Fruit fly (Drosophila melanogaster) whole organism, embryonic: ENCODE data around the gene CG4291.

Source experiments
- Abd-B ChIP-seq: fragments of 200-800 bp; sonication (Bioruptor generic); optimal IDR thresholded peaks from 2 replicates; lab custom pipeline; 2018; ENCODE audit warnings: missing biosample characterization, mild to moderate bottlenecking, missing genetic modification characterization, moderate library complexity
- Bgb ChIP-seq: fragments of 200-800 bp; sonication (Bioruptor generic); IDR thresholded peaks from 2 replicates; pipeline ENCODE4 v1.3.6; 2022; ENCODE audit warnings: missing biosample characterization, missing genetic modification characterization; ENCODE audit not compliant: partially characterized antibody
- CG1024 ChIP-seq: fragments of 200-800 bp; sonication (Bioruptor generic); IDR thresholded peaks from 2 replicates; pipeline ENCODE4 v1.3.6; 2022; ENCODE audit warnings: missing biosample characterization, missing genetic modification characterization
- CG10431 ChIP-seq: fragments of 200-800 bp; sonication (Bioruptor generic); optimal IDR thresholded peaks from 3 replicates; lab custom pipeline; 2018; ENCODE audit warnings: missing biosample characterization, mild to moderate bottlenecking, missing genetic modification characterization
- CG10543 ChIP-seq: fragments of 200-800 bp; sonication (Bioruptor generic); optimal IDR thresholded peaks from 3 replicates; lab custom pipeline; 2017; ENCODE audit warnings: missing biosample characterization, mild to moderate bottlenecking, missing genetic modification characterization, moderate library complexity
- CG11456 ChIP-seq: fragments of 200-800 bp; sonication (Bioruptor generic); IDR thresholded peaks from 3 replicates; pipeline ENCODE4 v1.3.6; 2022; ENCODE audit warnings: missing biosample characterization, missing genetic modification characterization
- CG12219 ChIP-seq: fragments of 200-800 bp; sonication (Bioruptor generic); optimal IDR thresholded peaks from 3 replicates; lab custom pipeline; 2018; ENCODE audit warnings: missing biosample characterization, mild to moderate bottlenecking, missing genetic modification characterization
- CG12659 ChIP-seq: fragments of 200-800 bp; sonication (Bioruptor generic); optimal IDR thresholded peaks from 3 replicates; lab custom pipeline; 2017; ENCODE audit warnings: mild to moderate bottlenecking, missing biosample characterization, missing genetic modification reagents, missing genetic modification characterization
- CG17186 ChIP-seq: fragments of 200-800 bp; sonication (Bioruptor generic); optimal IDR thresholded peaks from 3 replicates; lab custom pipeline; 2017; ENCODE audit warnings: missing biosample characterization, missing genetic modification reagents, missing genetic modification characterization
- CG1832 ChIP-seq: fragments of 200-800 bp; sonication (Bioruptor generic); optimal IDR thresholded peaks from 2 replicates; lab custom pipeline; 2017; ENCODE audit warnings: missing biosample characterization, mild to moderate bottlenecking, missing genetic modification characterization, inconsistent platforms
- CG30020 ChIP-seq: fragments of 200-800 bp; optimal IDR thresholded peaks from 2 replicates; lab custom pipeline; 2019; ENCODE audit warnings: missing biosample characterization, mild to moderate bottlenecking, missing genetic modification characterization, moderate library complexity
- CG3163 ChIP-seq: fragments of 200-800 bp; sonication (Bioruptor generic); optimal IDR thresholded peaks from 3 replicates; lab custom pipeline; 2016; ENCODE audit warnings: missing biosample characterization, missing genetic modification characterization
- CG32767 ChIP-seq: fragments of 200-800 bp; sonication (Bioruptor generic); IDR thresholded peaks from 2 replicates; pipeline ENCODE4 v1.3.6; 2022; ENCODE audit warnings: missing biosample characterization, missing genetic modification characterization
- CG34224 ChIP-seq: fragments of 200-800 bp; sonication (Bioruptor generic); IDR thresholded peaks from 3 replicates; pipeline ENCODE4 v1.3.6; 2022; ENCODE audit warnings: missing biosample characterization, missing genetic modification characterization; ENCODE audit not compliant: partially characterized antibody
- CG3995 ChIP-seq: fragments of 200-800 bp; sonication (Bioruptor generic); optimal IDR thresholded peaks from 3 replicates; lab custom pipeline; 2016; ENCODE audit warnings: missing biosample characterization, missing genetic modification characterization
- CG6813 ChIP-seq: fragments of 200-800 bp; sonication (Bioruptor generic); optimal IDR thresholded peaks from 2 replicates; lab custom pipeline; 2017; ENCODE audit warnings: missing biosample characterization, missing genetic modification characterization, mild to moderate bottlenecking, moderate library complexity, missing genetic modification reagents
- CG7357 ChIP-seq: fragments of 200-800 bp; sonication (Bioruptor generic); IDR thresholded peaks from 3 replicates; pipeline ENCODE4 v1.3.6; 2022; ENCODE audit warnings: missing biosample characterization, missing genetic modification characterization
- CG7987 ChIP-seq: fragments of 200-800 bp; sonication (Bioruptor generic); optimal IDR thresholded peaks from 2 replicates; lab custom pipeline; 2018; ENCODE audit warnings: missing biosample characterization, mild to moderate bottlenecking, missing genetic modification characterization, moderate library complexity
- CG8388 ChIP-seq: fragments of 200-800 bp; sonication (Bioruptor generic); optimal IDR thresholded peaks from 2 replicates; lab custom pipeline; 2019; ENCODE audit warnings: missing biosample characterization, mild to moderate bottlenecking, missing genetic modification characterization, moderate library complexity
- CG8478 ChIP-seq: fragments of >200 bp; optimal IDR thresholded peaks from 2 replicates; lab custom pipeline; 2018
- CG9876 ChIP-seq: fragments of 200-800 bp; sonication (Bioruptor generic); optimal IDR thresholded peaks from 2 replicates; lab custom pipeline; 2016; ENCODE audit warnings: missing biosample characterization, missing genetic modification characterization
- Dbx ChIP-seq: fragments of 200-800 bp; sonication (Bioruptor generic); IDR thresholded peaks from 3 replicates; pipeline ENCODE4 v1.3.6; 2022; ENCODE audit warnings: missing biosample characterization, missing genetic modification characterization
- Dll ChIP-seq: fragments of 200-800 bp; sonication (Bioruptor generic); IDR thresholded peaks from 4 replicates; pipeline ENCODE4 v1.3.6; 2022; ENCODE audit warnings: missing biosample characterization, missing genetic modification characterization; ENCODE audit not compliant: partially characterized antibody
- E2f2 ChIP-seq: fragments of 200-800 bp; sonication (Bioruptor generic); IDR thresholded peaks from 2 replicates; pipeline ENCODE4 v1.3.6; 2022; ENCODE audit warnings: missing biosample characterization, missing genetic modification characterization
- Elba2 ChIP-seq: fragments of 200-800 bp; sonication (Bioruptor generic); optimal IDR thresholded peaks from 3 replicates; lab custom pipeline; 2016; ENCODE audit warnings: missing biosample characterization, missing genetic modification characterization
- Hand ChIP-seq: fragments of 200-800 bp; sonication (Bioruptor generic); optimal IDR thresholded peaks from 2 replicates; lab custom pipeline; 2017; ENCODE audit warnings: mild to moderate bottlenecking, missing biosample characterization, missing genetic modification reagents, missing genetic modification characterization
- MBD-R2 ChIP-seq: fragments of 200-800 bp; sonication (Bioruptor generic); IDR thresholded peaks from 2 replicates; pipeline ENCODE4 v1.3.6; 2022; ENCODE audit warnings: missing biosample characterization, missing genetic modification characterization
- Mrtf ChIP-seq: fragments of 200-800 bp; sonication (Bioruptor generic); IDR thresholded peaks from 3 replicates; pipeline ENCODE4 v1.3.6; 2022; ENCODE audit warnings: missing biosample characterization, missing genetic modification characterization
- Optix ChIP-seq: fragments of 200-800 bp; sonication (Bioruptor generic); IDR thresholded peaks from 3 replicates; pipeline ENCODE4 v1.3.6; 2022; ENCODE audit warnings: missing biosample characterization, missing genetic modification characterization
- Rx ChIP-seq: fragments of 200-800 bp; sonication (Bioruptor generic); IDR thresholded peaks from 2 replicates; pipeline ENCODE4 v1.3.6; 2022; ENCODE audit warnings: missing biosample characterization, missing genetic modification characterization
- ac ChIP-seq: fragments of 200-800 bp; sonication (Bioruptor generic); optimal IDR thresholded peaks from 3 replicates; lab custom pipeline; 2017; ENCODE audit warnings: missing biosample characterization, mild to moderate bottlenecking, missing genetic modification characterization
- aop ChIP-seq: fragments of 200-800 bp; sonication (Bioruptor generic); IDR thresholded peaks from 2 replicates; pipeline ENCODE4 v1.3.6; 2022; ENCODE audit warnings: missing biosample characterization, missing genetic modification characterization
- ara ChIP-seq: fragments of 200-800 bp; sonication (Bioruptor generic); IDR thresholded peaks from 2 replicates; pipeline ENCODE4 v1.3.6; 2022; ENCODE audit warnings: missing biosample characterization, missing genetic modification characterization
- cg ChIP-seq: fragments of 200-800 bp; sonication (Bioruptor generic); optimal IDR thresholded peaks from 3 replicates; lab custom pipeline; 2019; ENCODE audit warnings: missing biosample characterization, mild to moderate bottlenecking, missing genetic modification characterization, moderate library complexity
- dimm ChIP-seq: fragments of 200-800 bp; sonication (Bioruptor generic); IDR thresholded peaks from 2 replicates; pipeline ENCODE4 v1.3.6; 2022; ENCODE audit warnings: missing biosample characterization, missing genetic modification characterization
- disco-r ChIP-seq: fragments of 200-800 bp; sonication (Bioruptor generic); optimal IDR thresholded peaks from 2 replicates; lab custom pipeline; 2016; ENCODE audit warnings: missing biosample characterization, missing genetic modification characterization
- exex ChIP-seq: fragments of 200-800 bp; sonication (Bioruptor generic); optimal IDR thresholded peaks from 4 replicates; lab custom pipeline; 2018; ENCODE audit warnings: missing biosample characterization, mild to moderate bottlenecking, missing genetic modification characterization, moderate library complexity
- gfzf ChIP-seq: fragments of 200-800 bp; sonication (Bioruptor generic); optimal IDR thresholded peaks from 2 replicates; lab custom pipeline; 2016; ENCODE audit warnings: missing biosample characterization, mild to moderate bottlenecking, missing genetic modification characterization, moderate library complexity
- jigr1 ChIP-seq: fragments of 200-800 bp; sonication (Bioruptor generic); IDR thresholded peaks from 3 replicates; pipeline ENCODE4 v1.3.6; 2022; ENCODE audit warnings: missing biosample characterization, missing genetic modification characterization
- kay ChIP-seq: fragments of 200-800 bp; sonication (Bioruptor generic); optimal IDR thresholded peaks from 2 replicates; lab custom pipeline; 2016; ENCODE audit warnings: missing biosample characterization, missing genetic modification characterization
- mld ChIP-seq: fragments of 200-800 bp; sonication (Bioruptor generic); IDR thresholded peaks from 3 replicates; pipeline ENCODE4 v1.3.6; 2022; ENCODE audit warnings: missing biosample characterization, missing genetic modification characterization; ENCODE audit not compliant: partially characterized antibody
- nmo ChIP-seq: fragments of 200-800 bp; sonication (Bioruptor generic); optimal IDR thresholded peaks from 2 replicates; lab custom pipeline; 2018; ENCODE audit warnings: missing biosample characterization, mild to moderate bottlenecking, missing genetic modification characterization, moderate library complexity
- org-1 ChIP-seq: fragments of 200-800 bp; sonication (Bioruptor generic); optimal IDR thresholded peaks from 2 replicates; lab custom pipeline; 2017; ENCODE audit warnings: missing biosample characterization, missing genetic modification characterization
- p53 ChIP-seq: fragments of 200-800 bp; sonication (Bioruptor generic); optimal IDR thresholded peaks from 2 replicates; lab custom pipeline; 2016; ENCODE audit warnings: missing biosample characterization, missing genetic modification characterization
- phol ChIP-seq: fragments of 200-800 bp; sonication (Bioruptor generic); optimal IDR thresholded peaks from 3 replicates; lab custom pipeline; 2018; ENCODE audit warnings: missing biosample characterization, mild to moderate bottlenecking, missing genetic modification characterization, moderate library complexity
- rib ChIP-seq: fragments of 200-800 bp; sonication (Bioruptor generic); IDR thresholded peaks from 2 replicates; pipeline ENCODE4 v1.3.6; 2022; ENCODE audit warnings: missing biosample characterization, missing genetic modification characterization
- ro ChIP-seq: fragments of 200-800 bp; sonication (Bioruptor generic); IDR thresholded peaks from 2 replicates; pipeline ENCODE4 v1.3.6; 2022; ENCODE audit warnings: missing biosample characterization, missing genetic modification characterization
- sd ChIP-seq: fragments of 200-800 bp; sonication (Bioruptor generic); optimal IDR thresholded peaks from 3 replicates; lab custom pipeline; 2018; ENCODE audit warnings: missing biosample characterization, mild to moderate bottlenecking, missing genetic modification characterization, moderate library complexity
- slou ChIP-seq: fragments of 200-800 bp; sonication (Bioruptor generic); optimal IDR thresholded peaks from 3 replicates; lab custom pipeline; 2016; ENCODE audit warnings: missing biosample characterization, missing genetic modification characterization
- slp2 ChIP-seq: fragments of 200-800 bp; sonication (Bioruptor generic); optimal IDR thresholded peaks from 2 replicates; lab custom pipeline; 2016; ENCODE audit warnings: missing biosample characterization, missing genetic modification characterization
- sug ChIP-seq: fragments of 200-800 bp; optimal IDR thresholded peaks from 2 replicates; lab custom pipeline; 2019; ENCODE audit warnings: missing biosample characterization, mild to moderate bottlenecking, missing genetic modification characterization, moderate library complexity
- toy ChIP-seq: fragments of 200-800 bp; sonication (Bioruptor generic); IDR thresholded peaks from 2 replicates; pipeline ENCODE4 v1.3.6; 2022; ENCODE audit warnings: missing biosample characterization, missing genetic modification characterization
- yki ChIP-seq: fragments of >200 bp; optimal IDR thresholded peaks from 3 replicates; lab custom pipeline; 2018

Gene CG4291

DNA sequence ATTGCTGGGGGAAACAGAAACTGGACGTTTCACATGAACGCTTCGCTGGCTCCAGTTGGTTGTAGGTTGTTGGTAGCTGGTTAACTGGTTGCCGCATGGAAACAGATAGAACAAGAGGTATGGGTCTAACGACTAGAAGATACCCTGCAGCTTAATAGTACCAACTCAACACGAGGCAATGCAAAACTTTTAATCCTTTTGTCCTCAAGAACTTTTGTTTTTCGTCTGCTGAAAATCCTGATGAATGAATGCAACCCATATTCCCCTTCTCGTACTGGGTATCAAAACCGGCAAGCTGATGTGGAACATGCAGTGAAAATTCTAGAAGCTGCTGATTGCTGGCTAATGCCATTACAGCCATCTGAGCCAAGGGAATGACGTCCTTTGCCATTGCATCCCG, 14.5 kb downstream of the CG4291 start (continued):
- TF ChIP-seq nmo (GFP tag; lab: Kevin White, UChicago): no peak
- TF ChIP-seq MBD-R2 (GFP tag; lab: Robert Waterston, UW): no peak
- TF ChIP-seq Dll: no peak
- TF ChIP-seq dimm: no peak
- TF ChIP-seq phol (tag; lab: Kevin White, UChicago): no peak
- no peak for TF ChIP-seq ara (GFP tag; lab: Robert Waterston, UW)
- TF ChIP-seq cg: no peak
- no peak for TF ChIP-seq CG3163
- no peak for TF ChIP-seq disco-r (GFP tag; lab: Kevin White, UChicago)
- no peak for TF ChIP-seq exex (tag; lab: Kevin White, UChicago)
- no peak for TF ChIP-seq CG32767 (GFP tag; lab: Robert Waterston, UW)
- peak; percentile 56; the same call in 1 of the 3 replicates for TF ChIP-seq Optix (GFP tag; lab: Robert Waterston, UW)
- peak; percentile 54 for TF ChIP-seq CG9876 (GFP tag; lab: Kevin White, UChicago)
- TF ChIP-seq CG17186 (GFP tag; lab: Kevin White, UChicago): no peak
- no peak for TF ChIP-seq CG7987 (GFP tag; lab: Kevin White, UChicago)
- no peak for TF ChIP-seq yki (lab: Kevin White, UChicago)
- TF ChIP-seq Rx (GFP tag; lab: Robert Waterston, UW): peak; percentile 55; the same call in 1 of the 2 replicates
- TF ChIP-seq CG8478 (lab: Kevin White, UChicago): no peak
- TF ChIP-seq slou (GFP tag; lab: Kevin White, UChicago): no peak
- TF ChIP-seq CG6813 (GFP tag; lab: Kevin White, UChicago): no peak
- no peak for TF ChIP-seq slp2 (GFP tag; lab: Kevin White, UChicago)
- TF ChIP-seq CG7357 (GFP tag; lab: Robert Waterston, UW): no peak
- peak; percentile 67 for TF ChIP-seq CG1024 (GFP tag; lab: Robert Waterston, UW)
- no peak for TF ChIP-seq ro (GFP tag; lab: Robert Waterston, UW)
- TF ChIP-seq Mrtf: no peak
- no peak for TF ChIP-seq CG12659 (GFP tag; lab: Kevin White, UChicago)
- TF ChIP-seq CG3995 (GFP tag; lab: Kevin White, UChicago): no peak
- no peak for TF ChIP-seq mld
- TF ChIP-seq CG12219: no peak
- TF ChIP-seq Elba2 (GFP tag; lab: Kevin White, UChicago): no peak
- TF ChIP-seq org-1: no peak
- TF ChIP-seq Abd-B (GFP tag; lab: Kevin White, UChicago): no peak
- TF ChIP-seq CG10431 (GFP tag; lab: Kevin White, UChicago): no peak
- 0 out of 3 replicates have a peak, but pooled peaks have one; percentile 37 for TF ChIP-seq CG11456 (GFP tag; lab: Robert Waterston, UW)
- TF ChIP-seq aop (GFP tag; lab: Robert Waterston, UW): no peak
- no peak for TF ChIP-seq CG8388
- TF ChIP-seq toy (GFP tag; lab: Robert Waterston, UW): no peak
- no peak for TF ChIP-seq CG30020 (tag; lab: Kevin White, UChicago)
- TF ChIP-seq E2f2 (GFP tag; lab: Robert Waterston, UW): peak; percentile 39; the same call in 1 of the 2 replicates
- TF ChIP-seq CG10543: no peak
- TF ChIP-seq CG34224 (GFP tag; lab: Robert Waterston, UW): no peak
- no peak for TF ChIP-seq p53 (GFP tag; lab: Kevin White, UChicago)
- TF ChIP-seq ac (GFP tag; lab: Kevin White, UChicago): no peak
- no peak for TF ChIP-seq Bgb (GFP tag; lab: Robert Waterston, UW)
- no peak for TF ChIP-seq gfzf (GFP tag; lab: Kevin White, UChicago)
- no peak for TF ChIP-seq rib (GFP tag; lab: Robert Waterston, UW)
- TF ChIP-seq sug (tag; lab: Kevin White, UChicago): no peak
- TF ChIP-seq CG1832 (GFP tag; lab: Kevin White, UChicago): no peak
- no peak for TF ChIP-seq jigr1 (GFP tag; lab: Robert Waterston, UW)
- TF ChIP-seq sd (tag; lab: Kevin White, UChicago): no peak
- TF ChIP-seq Hand (GFP tag; lab: Kevin White, UChicago): no peak
- TF ChIP-seq kay (GFP tag; lab: Kevin White, UChicago): no peak
- no peak for TF ChIP-seq Dbx
